Fruit fly (Drosophila melanogaster): Measurements from ENCODE around the gene Ref1.
A peak's percentile ranks its signal among the peaks of the same experiment; 100 is the strongest.

Ref1 gene

dm6 chr3R:7085455-7085854, 5.3 kb upstream of the Ref1 start (continued):
- no peak for TF ChIP-seq nau (GFP tag; optimal IDR thresholded peaks at IDR 0.05)
- TF ChIP-seq nmo (GFP tag; optimal IDR thresholded peaks at IDR 0.05) = no peak
- TF ChIP-seq kay (GFP tag; optimal IDR thresholded peaks at IDR 0.05) = no peak
- no peak for TF ChIP-seq da (GFP tag; optimal IDR thresholded peaks at IDR 0.05)
- peak; percentile 1 for TF ChIP-seq HmgZ (tag; optimal IDR thresholded peaks at IDR 0.05)
- TF ChIP-seq CG17385 (GFP tag; optimal IDR thresholded peaks at IDR 0.05) = no peak
- TF ChIP-seq run (tag; optimal IDR thresholded peaks at IDR 0.05) = no peak
- TF ChIP-seq jumu (GFP tag; optimal IDR thresholded peaks at IDR 0.05) = no peak
- TF ChIP-seq fd96Cb (tag; optimal IDR thresholded peaks at IDR 0.05) = no peak
- no peak for TF ChIP-seq grn (GFP tag; optimal IDR thresholded peaks at IDR 0.05)
- no peak for TF ChIP-seq z (GFP tag; IDR thresholded peaks at IDR 0.05)
- TF ChIP-seq Oaz (GFP tag; IDR thresholded peaks at IDR 0.05) = no peak
- TF ChIP-seq Sox102F (GFP tag; optimal IDR thresholded peaks at IDR 0.05) = no peak
- no peak for TF ChIP-seq tin (GFP tag; optimal IDR thresholded peaks at IDR 0.05)
- no peak for TF ChIP-seq NK7.1 (GFP tag; optimal IDR thresholded peaks at IDR 0.05)
- TF ChIP-seq CG4617 (GFP tag; optimal IDR thresholded peaks at IDR 0.05; ENCODE audit: borderline replicate concordance) = peak; percentile 24
- no peak for TF ChIP-seq B-H1 (GFP tag; IDR thresholded peaks at IDR 0.05)
- no peak for TF ChIP-seq MTF-1 (GFP tag; optimal IDR thresholded peaks at IDR 0.05; ENCODE audit: borderline replicate concordance)
- no peak for TF ChIP-seq CG17612 (GFP tag; IDR thresholded peaks at IDR 0.05)
- no peak for TF ChIP-seq crc (GFP tag; optimal IDR thresholded peaks at IDR 0.05)
- TF ChIP-seq CHES-1-like (GFP tag; optimal IDR thresholded peaks at IDR 0.05) = no peak
- no peak for TF ChIP-seq Scr (GFP tag; IDR thresholded peaks at IDR 0.05; ENCODE audit: partially characterized antibody)
- no peak for TF ChIP-seq CG11723 (GFP tag; optimal IDR thresholded peaks at IDR 0.05)
- TF ChIP-seq emc (GFP tag; optimal IDR thresholded peaks at IDR 0.05) = no peak
- no peak for TF ChIP-seq esg (GFP tag; conservative IDR thresholded peaks at IDR 0.05)
- no peak for TF ChIP-seq Blimp-1 (GFP tag; optimal IDR thresholded peaks at IDR 0.05)
- no peak for TF ChIP-seq fru (optimal IDR thresholded peaks at IDR 0.05)
- peak; percentile 39 for TF ChIP-seq pzg (GFP tag; optimal IDR thresholded peaks at IDR 0.05)
- TF ChIP-seq CG11695 (GFP tag; IDR thresholded peaks at IDR 0.05) = no peak
- peak; percentile 41; the same call in 1 of the 2 replicates for TF ChIP-seq CG32767 (GFP tag; IDR thresholded peaks at IDR 0.05)
- TF ChIP-seq CG17328 (GFP tag; IDR thresholded peaks at IDR 0.05) = no peak
- TF ChIP-seq CG6854 (GFP tag; optimal IDR thresholded peaks at IDR 0.05) = no peak
- peak; percentile 28 for TF ChIP-seq CG4707 (GFP tag; optimal IDR thresholded peaks at IDR 0.05)
- TF ChIP-seq CG31365 (tag; optimal IDR thresholded peaks at IDR 0.05) = no peak
- TF ChIP-seq CG12236 (GFP tag; optimal IDR thresholded peaks at IDR 0.05) = no peak
- TF ChIP-seq CG31441 (GFP tag; IDR thresholded peaks at IDR 0.05) = no peak
- TF ChIP-seq lola (GFP tag; optimal IDR thresholded peaks at IDR 0.05) = no peak
- no peak for TF ChIP-seq CG9797 (GFP tag; optimal IDR thresholded peaks at IDR 0.05)
- no peak for TF ChIP-seq otp (GFP tag; IDR thresholded peaks at IDR 0.05)
- no peak for TF ChIP-seq Hmr (GFP tag; optimal IDR thresholded peaks at IDR 0.05)
- TF ChIP-seq CG3407 (GFP tag; optimal IDR thresholded peaks at IDR 0.05) = no peak
- no peak for TF ChIP-seq grau (tag; optimal IDR thresholded peaks at IDR 0.05)
- no peak for TF ChIP-seq usp (GFP tag; optimal IDR thresholded peaks at IDR 0.05)
- TF ChIP-seq CG11247 (GFP tag; IDR thresholded peaks at IDR 0.05) = no peak
- TF ChIP-seq onecut (GFP tag; IDR thresholded peaks at IDR 0.05) = no peak
- no peak for TF ChIP-seq CG10959 (GFP tag; IDR thresholded peaks at IDR 0.05)
- TF ChIP-seq lmd (GFP tag; IDR thresholded peaks at IDR 0.05) = no peak
- no peak for TF ChIP-seq CG4360 (GFP tag; IDR thresholded peaks at IDR 0.05)
- no peak for TF ChIP-seq NFAT (GFP tag; IDR thresholded peaks at IDR 0.05)
- TF ChIP-seq CG10462 (GFP tag; optimal IDR thresholded peaks at IDR 0.05) = no peak
- TF ChIP-seq kah (GFP tag; optimal IDR thresholded peaks at IDR 0.05) = no peak
- no peak for TF ChIP-seq CG18764 (GFP tag; optimal IDR thresholded peaks at IDR 0.05)
- no peak for TF ChIP-seq CG6791 (GFP tag; IDR thresholded peaks at IDR 0.05; ENCODE audit: partially characterized antibody)

Data from whole organism, embryonic.